Worm (Caenorhabditis elegans) whole organism, young adult: ENCODE data around the gene T07D4.2.

ENCODE experiments used
- F33H1.4 ChIP-seq: fragments of 200-800 bp; sonication (Bioruptor generic); IDR thresholded peaks from 2 replicates; pipeline ENCODE4 v1.3.6; 2022; ENCODE audit warnings: missing genetic modification reagents, missing genetic modification characterization, missing compliant biosample characterization
- F37B4.10 ChIP-seq: fragments of 200-800 bp; sonication (Bioruptor generic); IDR thresholded peaks from 2 replicates; pipeline ENCODE4 v1.3.6; 2022; ENCODE audit warnings: missing genetic modification characterization, missing compliant biosample characterization
- F39B2.1 ChIP-seq: fragments of 200-800 bp; sonication (Bioruptor generic); IDR thresholded peaks from 2 replicates; pipeline ENCODE4 v1.3.6; 2022; ENCODE audit warnings: missing genetic modification reagents, missing genetic modification characterization, missing compliant biosample characterization
- F52B5.7 ChIP-seq: sonication (generic microtip); optimal IDR thresholded peaks from 2 replicates; lab custom pipeline; 2016; ENCODE audit warnings: mild to moderate bottlenecking, missing genetic modification characterization, missing compliant biosample characterization
- F57C9.4 ChIP-seq: sonication (generic microtip); optimal IDR thresholded peaks from 2 replicates; lab custom pipeline; 2017; ENCODE audit warnings: mild to moderate bottlenecking, missing genetic modification characterization, missing compliant biosample characterization
- Y67H2A.10 ChIP-seq: fragments of 200-800 bp; sonication (Bioruptor generic); conservative IDR thresholded peaks from 2 replicates; pipeline ENCODE4 v1.3.6; 2022; ENCODE audit warnings: missing genetic modification reagents, missing genetic modification characterization, missing compliant biosample characterization
- Y79H2A.3 ChIP-seq: fragments of 200-800 bp; sonication (Bioruptor generic); conservative IDR thresholded peaks from 2 replicates; pipeline ENCODE4 v1.3.6; 2022; ENCODE audit warnings: missing genetic modification reagents, missing genetic modification characterization, missing compliant biosample characterization
- ama-1 ChIP-seq, 3 experiments: fragments of 150-350 bp in 1 of 3; sonication (generic microtip) in 2 of 3; optimal IDR thresholded peaks; 2 replicates each; lab custom pipeline; 2014 to 2018; ENCODE audit warnings: missing biosample characterization in 2 of 3, missing genetic modification characterization in 2 of 3, missing genetic modification reagents in 2 of 3
- aptf-2 ChIP-seq: fragments of 200-800 bp; sonication (Bioruptor generic); conservative IDR thresholded peaks from 2 replicates; pipeline ENCODE4 v1.3.6; 2022; ENCODE audit warnings: missing genetic modification reagents, missing genetic modification characterization, missing compliant biosample characterization
- atf-7 ChIP-seq: sonication (generic microtip); optimal IDR thresholded peaks from 2 replicates; lab custom pipeline; 2017; ENCODE audit warnings: mild to moderate bottlenecking, missing genetic modification characterization, missing compliant biosample characterization
- attf-3 ChIP-seq: fragments of 200-800 bp; sonication (Bioruptor generic); conservative IDR thresholded peaks from 2 replicates; pipeline ENCODE4 v1.3.6; 2022; ENCODE audit warnings: missing genetic modification reagents, missing genetic modification characterization, missing compliant biosample characterization
- cebp-1 ChIP-seq, 2 experiments: fragments of 200-800 bp in 1 of 2; sonication (Bioruptor generic) in 1 of 2; sonication (generic microtip) in 1 of 2; IDR thresholded peaks in 1 of 2; optimal IDR thresholded peaks in 1 of 2; 2 replicates each; pipeline versions ENCODE4 v1.3.6 to Lab custom; 2017 to 2022; ENCODE audit warnings: missing compliant biosample characterization in 2 of 2, missing genetic modification characterization in 2 of 2, mild to moderate bottlenecking in 1 of 2, missing genetic modification reagents in 1 of 2, moderate library complexity in 1 of 2
- ceh-100 ChIP-seq: fragments of 200-800 bp; sonication (Bioruptor generic); IDR thresholded peaks from 2 replicates; pipeline ENCODE4 v1.3.6; 2022; ENCODE audit warnings: missing genetic modification reagents, missing genetic modification characterization, missing compliant biosample characterization
- chd-7 ChIP-seq: sonication (generic microtip); optimal IDR thresholded peaks from 2 replicates; lab custom pipeline; 2016; ENCODE audit warnings: mild to moderate bottlenecking, missing genetic modification characterization, moderate library complexity, missing compliant biosample characterization
- dpff-1 ChIP-seq: sonication (generic microtip); optimal IDR thresholded peaks from 2 replicates; lab custom pipeline; 2017; ENCODE audit warnings: mild to moderate bottlenecking, missing genetic modification characterization, missing compliant biosample characterization
- egl-44 ChIP-seq: fragments of 200-800 bp; sonication (Bioruptor generic); IDR thresholded peaks from 2 replicates; pipeline ENCODE4 v1.3.6; 2022; ENCODE audit warnings: missing genetic modification reagents, missing genetic modification characterization, missing compliant biosample characterization
- egrh-3 ChIP-seq: fragments of 200-800 bp; sonication (Bioruptor generic); IDR thresholded peaks from 2 replicates; pipeline ENCODE4 v1.3.6; 2022; ENCODE audit warnings: missing genetic modification reagents, missing genetic modification characterization, missing compliant biosample characterization
- ets-4 ChIP-seq: fragments of 200-800 bp; sonication (Bioruptor generic); optimal IDR thresholded peaks from 2 replicates; lab custom pipeline; 2018; ENCODE audit warnings: mild to moderate bottlenecking, missing genetic modification characterization, missing compliant biosample characterization
- gei-17 ChIP-seq: fragments of 200-800 bp; sonication (Bioruptor generic); optimal IDR thresholded peaks from 2 replicates; lab custom pipeline; 2018; ENCODE audit warnings: mild to moderate bottlenecking, missing genetic modification characterization, missing compliant biosample characterization
- hlh-26 ChIP-seq: fragments of 200-800 bp; sonication (Bioruptor generic); conservative IDR thresholded peaks from 2 replicates; pipeline ENCODE4 v1.3.6; 2022; ENCODE audit warnings: missing genetic modification reagents, missing genetic modification characterization, missing compliant biosample characterization
- lin-26 ChIP-seq: fragments of 200-800 bp; sonication (Bioruptor generic); IDR thresholded peaks from 2 replicates; pipeline ENCODE4 v1.3.6; 2022; ENCODE audit warnings: missing genetic modification reagents, missing genetic modification characterization, missing compliant biosample characterization
- lin-40 ChIP-seq: sonication (generic microtip); optimal IDR thresholded peaks from 2 replicates; lab custom pipeline; 2016; ENCODE audit warnings: missing genetic modification characterization, mild to moderate bottlenecking, missing compliant biosample characterization, missing genotype, missing genetic modification reagents
- madf-6 ChIP-seq: fragments of 200-800 bp; sonication (Bioruptor generic); IDR thresholded peaks from 2 replicates; pipeline ENCODE4 v1.3.6; 2022; ENCODE audit warnings: missing genetic modification reagents, missing genetic modification characterization, missing compliant biosample characterization
- nfya-1 ChIP-seq: sonication (generic microtip); optimal IDR thresholded peaks from 2 replicates; lab custom pipeline; 2017; ENCODE audit warnings: antibody characterized with exemption, missing compliant biosample characterization, missing genetic modification characterization, borderline replicate concordance; ENCODE audit not compliant: insufficient read depth
- nfyb-1 ChIP-seq: fragments of 200-800 bp; sonication (Bioruptor generic); IDR thresholded peaks from 2 replicates; pipeline ENCODE4 v1.3.6; 2022; ENCODE audit warnings: missing genetic modification reagents, missing genetic modification characterization, missing compliant biosample characterization
- pbrm-1 ChIP-seq: fragments of 200-800 bp; sonication (Bioruptor generic); IDR thresholded peaks from 2 replicates; pipeline ENCODE4 v1.3.6; 2022; ENCODE audit warnings: missing genetic modification reagents, missing genetic modification characterization, missing compliant biosample characterization
- snpc-1.1 ChIP-seq: sonication (generic microtip); optimal IDR thresholded peaks from 2 replicates; lab custom pipeline; 2017; ENCODE audit warnings: missing genetic modification characterization, mild to moderate bottlenecking, missing compliant biosample characterization, antibody characterized with exemption, moderate library complexity, missing genotype, missing genetic modification reagents; ENCODE audit not compliant: insufficient read depth
- snpc-1.3 ChIP-seq: sonication (generic microtip); optimal IDR thresholded peaks from 2 replicates; lab custom pipeline; 2017; ENCODE audit warnings: missing genetic modification characterization, mild to moderate bottlenecking, missing compliant biosample characterization, antibody characterized with exemption, moderate library complexity, missing genotype, missing genetic modification reagents; ENCODE audit not compliant: insufficient read depth
- snpc-4 ChIP-seq, 5 experiments: fragments of 150-350 bp in 1 of 5; sonication (generic microtip) in 4 of 5; optimal IDR thresholded peaks; 2 replicates each; lab custom pipeline; 2014 to 2018; ENCODE audit warnings: missing genetic modification characterization in 5 of 5, missing biosample characterization in 3 of 5, antibody characterized with exemption in 2 of 5, mild to moderate bottlenecking in 2 of 5, missing compliant biosample characterization in 2 of 5, missing genotype in 2 of 5, moderate library complexity in 2 of 5, missing genetic modification reagents in 1 of 5
- tbp1 ChIP-seq: fragments of 200-800 bp; sonication (Bioruptor generic); optimal IDR thresholded peaks from 2 replicates; lab custom pipeline; 2018; ENCODE audit warnings: mild to moderate bottlenecking, missing genetic modification characterization, missing compliant biosample characterization
- unc-130 ChIP-seq: sonication (generic microtip); optimal IDR thresholded peaks from 2 replicates; lab custom pipeline; 2016; ENCODE audit warnings: missing genetic modification reagents, missing genetic modification characterization, missing compliant biosample characterization
- xnd-1 ChIP-seq: sonication (generic microtip); optimal IDR thresholded peaks from 2 replicates; lab custom pipeline; 2016; ENCODE audit warnings: missing genotype, missing genetic modification reagents, missing genetic modification characterization, missing compliant biosample characterization
- ztf-22 ChIP-seq: fragments of 200-800 bp; sonication (Bioruptor generic); optimal IDR thresholded peaks from 2 replicates; lab custom pipeline; 2018; ENCODE audit warnings: mild to moderate bottlenecking, missing genetic modification characterization, moderate library complexity, missing compliant biosample characterization

The T07D4.2 gene

ce11 chrII:8912523-8913017 is 38.8 kb upstream of the T07D4.2 start (continued):
- no peak for TF ChIP-seq Y79H2A.3 (GFP tag; lab: Robert Waterston, UW)

- TF ChIP-seq atf-7 (tag; lab: Kevin White, UChicago) (no peak), madf-6 (no peak)
These were observed 38.2 kb upstream of the T07D4.2 start, which contains the start of gene B0457.4 for ce11 chrII:8911929-8912328. TSS of gene B0457.4 (minus strand) at chrII:8912029.

ce11 chrII:8903871-8904270 is 30.1 kb upstream of the T07D4.2 start:
- TF ChIP-seq F33H1.4 (GFP tag; lab: Robert Waterston, UW), result peak; percentile 9; the same call in 1 of the 2 replicates
- no peak for TF ChIP-seq Y67H2A.10

ce11 chrII:8899357-8899748 is 25.6 kb upstream of the T07D4.2 start:
- TF ChIP-seq egrh-3 (GFP tag; lab: Robert Waterston, UW) (no peak), snpc-4 (GFP tag; optimal IDR thresholded peaks at IDR 0.05; lab: Kevin White, UChicago) (no peak), snpc-4 (tag; optimal IDR thresholded peaks at IDR 0.05; lab: Kevin White, UChicago) (no peak), ztf-22 (GFP tag; lab: Kevin White, UChicago) (no peak), lin-40 (tag; lab: Kevin White, UChicago) (no peak), nfya-1 (tag; lab: Kevin White, UChicago) (no peak), aptf-2 (GFP tag; lab: Robert Waterston, UW) (no peak), dpff-1 (tag; lab: Kevin White, UChicago) (no peak), nfyb-1 (GFP tag; lab: Robert Waterston, UW) (no peak), unc-130 (GFP tag; lab: Kevin White, UChicago) (no peak)

- TF ChIP-seq attf-3, result no peak
- TF ChIP-seq ets-4 (GFP tag; lab: Kevin White, UChicago), result no peak
- TF ChIP-seq snpc-1.3 (tag; lab: Kevin White, UChicago), result no peak
- TF ChIP-seq dpff-1 (tag; lab: Kevin White, UChicago), result no peak
- TF ChIP-seq F39B2.1 (GFP tag; lab: Robert Waterston, UW), result no peak
- TF ChIP-seq F37B4.10 (GFP tag; lab: Robert Waterston, UW), result no peak
- no peak for TF ChIP-seq Y67H2A.10
- no peak for TF ChIP-seq madf-6
- no peak for TF ChIP-seq snpc-4 (GFP tag; optimal IDR thresholded peaks at IDR 0.05; lab: Kevin White, UChicago)
- TF ChIP-seq snpc-4 (tag; optimal IDR thresholded peaks at IDR 0.05; lab: Kevin White, UChicago), result no peak
- no peak for TF ChIP-seq cebp-1 (GFP tag; IDR thresholded peaks at IDR 0.05; lab: Robert Waterston, UW)
- no peak for TF ChIP-seq cebp-1 (tag; optimal IDR thresholded peaks at IDR 0.05; lab: Kevin White, UChicago)
- no peak for TF ChIP-seq xnd-1
- TF ChIP-seq tbp1 (GFP tag; lab: Kevin White, UChicago), result no peak
These were observed 25.0 kb upstream of the T07D4.2 start for ce11 chrII:8898582-8899356.

ce11 chrII:8897244-8897643 is 23.5 kb upstream of the T07D4.2 start:
- no peak for TF ChIP-seq egl-44
- no peak for TF ChIP-seq snpc-1.1 (tag; lab: Kevin White, UChicago)
- no peak for TF ChIP-seq F52B5.7
- TF ChIP-seq hlh-26 (GFP tag; lab: Robert Waterston, UW), result no peak
- no peak for TF ChIP-seq ama-1 (optimal IDR thresholded peaks at IDR 0.05; lab: Kevin White, UChicago)
- no peak for TF ChIP-seq ama-1 (GFP tag; optimal IDR thresholded peaks at IDR 0.05; lab: Kevin White, UChicago)
- no peak for TF ChIP-seq ceh-100 (GFP tag; lab: Robert Waterston, UW)
- no peak for TF ChIP-seq chd-7 (tag; lab: Kevin White, UChicago)
- TF ChIP-seq F57C9.4 (tag; lab: Kevin White, UChicago), result no peak
- TF ChIP-seq gei-17 (GFP tag; lab: Kevin White, UChicago), result no peak
- no peak for TF ChIP-seq nfyb-1 (GFP tag; lab: Robert Waterston, UW)
- no peak for TF ChIP-seq pbrm-1 (GFP tag; lab: Robert Waterston, UW)
- no peak for TF ChIP-seq ztf-22 (GFP tag; lab: Kevin White, UChicago)
- TF ChIP-seq lin-26 (GFP tag; lab: Robert Waterston, UW), result no peak
- TF ChIP-seq F33H1.4 (GFP tag; lab: Robert Waterston, UW), result no peak
